Fruit fly (Drosophila melanogaster) whole organism, adult: ENCODE data around the gene LPCAT.

Experiments
- CG11617 ChIP-seq: fragments of 200-800 bp; sonication (Bioruptor generic); optimal IDR thresholded peaks from 2 replicates; lab custom pipeline; 2017; ENCODE audit warnings: mild to moderate bottlenecking, missing biosample characterization, missing genetic modification reagents, missing genetic modification characterization
- CG12768 ChIP-seq: fragments of 200-800 bp; sonication (Bioruptor generic); optimal IDR thresholded peaks from 2 replicates; lab custom pipeline; 2017; ENCODE audit warnings: missing biosample characterization, missing genetic modification characterization, mild to moderate bottlenecking, moderate library complexity, missing genetic modification reagents
- CG14711 ChIP-seq: fragments of 200-800 bp; sonication (Bioruptor generic); optimal IDR thresholded peaks from 2 replicates; lab custom pipeline; 2018; ENCODE audit warnings: missing biosample characterization, mild to moderate bottlenecking, missing genetic modification characterization, moderate library complexity
- CG1620 ChIP-seq: fragments of 200-800 bp; sonication (Bioruptor generic); optimal IDR thresholded peaks from 2 replicates; lab custom pipeline; 2016; ENCODE audit warnings: missing biosample characterization, missing genetic modification characterization
- CG33017 ChIP-seq: fragments of 200-800 bp; sonication (Bioruptor generic); optimal IDR thresholded peaks from 2 replicates; lab custom pipeline; 2018; ENCODE audit warnings: missing biosample characterization, mild to moderate bottlenecking, missing genetic modification characterization, moderate library complexity
- CG5204 ChIP-seq: fragments of 200-800 bp; sonication (Bioruptor generic); optimal IDR thresholded peaks from 2 replicates; lab custom pipeline; 2016; ENCODE audit warnings: missing biosample characterization, missing genetic modification characterization
- CG7045 ChIP-seq: fragments of 200-800 bp; sonication (Bioruptor generic); optimal IDR thresholded peaks from 2 replicates; lab custom pipeline; 2017; ENCODE audit warnings: missing biosample characterization, mild to moderate bottlenecking, missing genetic modification characterization
- CG7101 ChIP-seq: fragments of 200-800 bp; sonication (Bioruptor generic); optimal IDR thresholded peaks from 2 replicates; lab custom pipeline; 2018; ENCODE audit warnings: missing biosample characterization, mild to moderate bottlenecking, missing genetic modification characterization, moderate library complexity
- Clk ChIP-seq: fragments of 200-800 bp; sonication (Bioruptor generic); optimal IDR thresholded peaks from 2 replicates; lab custom pipeline; 2017; ENCODE audit warnings: missing biosample characterization, missing genetic modification characterization
- Crg-1 ChIP-seq: fragments of 200-800 bp; sonication (Bioruptor generic); optimal IDR thresholded peaks from 2 replicates; lab custom pipeline; 2016; ENCODE audit warnings: missing biosample characterization, missing genetic modification characterization
- Hr96 ChIP-seq: fragments of 200-800 bp; sonication (Bioruptor generic); optimal IDR thresholded peaks from 2 replicates; lab custom pipeline; 2016; ENCODE audit warnings: missing biosample characterization, missing genetic modification characterization
- Mnt ChIP-seq: fragments of 200-800 bp; sonication (Bioruptor generic); optimal IDR thresholded peaks from 2 replicates; lab custom pipeline; 2016; ENCODE audit warnings: missing biosample characterization, mild to moderate bottlenecking, missing genetic modification characterization
- bab1 ChIP-seq: fragments of 200-800 bp; sonication (Bioruptor generic); optimal IDR thresholded peaks from 3 replicates; lab custom pipeline; 2019; ENCODE audit warnings: missing biosample characterization, mild to moderate bottlenecking, missing genetic modification characterization, moderate library complexity
- cic ChIP-seq: fragments of 200-800 bp; sonication (Bioruptor generic); optimal IDR thresholded peaks from 2 replicates; lab custom pipeline; 2017; ENCODE audit warnings: missing biosample characterization, mild to moderate bottlenecking, missing genetic modification characterization, moderate library complexity
- cnc ChIP-seq, 2 experiments: fragments of >200 bp; optimal IDR thresholded peaks; 2 replicates each; lab custom pipeline; 2017
- kay ChIP-seq: fragments of 200-800 bp; sonication (Bioruptor generic); peaks from one replicate; lab custom pipeline; 2016; ENCODE audit warnings: missing biosample characterization, missing genetic modification characterization, borderline replicate concordance
- ovo ChIP-seq: fragments of 200-800 bp; sonication (Bioruptor generic); optimal IDR thresholded peaks from 2 replicates; lab custom pipeline; 2016; ENCODE audit warnings: missing biosample characterization, missing genetic modification characterization
- pad ChIP-seq: fragments of 200-800 bp; sonication (Bioruptor generic); optimal IDR thresholded peaks from 3 replicates; lab custom pipeline; 2017; ENCODE audit warnings: missing biosample characterization, missing genetic modification characterization, mild to moderate bottlenecking, moderate library complexity, missing genetic modification reagents
- tj ChIP-seq: fragments of 200-800 bp; sonication (Bioruptor generic); optimal IDR thresholded peaks from 3 replicates; lab custom pipeline; 2017; ENCODE audit warnings: missing biosample characterization, mild to moderate bottlenecking, missing genetic modification characterization, moderate library complexity
- toe ChIP-seq: fragments of 200-800 bp; sonication (Bioruptor generic); optimal IDR thresholded peaks from 2 replicates; lab custom pipeline; 2016; ENCODE audit warnings: missing biosample characterization, missing genetic modification characterization

Gene LPCAT

dm6 chrX:9577338-9577644 lies 2.5 kb downstream of the LPCAT start:
- TF ChIP-seq CG14711 (tag; lab: Kevin White, UChicago) (no peak), cnc (optimal IDR thresholded peaks at IDR 0.05; lab: Kevin White, UChicago) (no peak), CG33017 (no peak), ovo (GFP tag; lab: Kevin White, UChicago) (no peak), CG1620 (GFP tag; lab: Kevin White, UChicago) (no peak), pad (GFP tag; lab: Kevin White, UChicago) (no peak), CG5204 (GFP tag; lab: Kevin White, UChicago) (no peak), Clk (GFP tag; lab: Kevin White, UChicago) (no peak), kay (GFP tag; lab: Kevin White, UChicago) (no peak), Crg-1 (GFP tag; lab: Kevin White, UChicago) (no peak), cic (GFP tag; lab: Kevin White, UChicago) (peak; percentile 55), tj (peak; percentile 13), CG12768 (GFP tag; lab: Kevin White, UChicago) (peak; percentile 18), CG7101 (no peak), toe (no peak), CG7045 (GFP tag; lab: Kevin White, UChicago) (no peak), Mnt (GFP tag; lab: Kevin White, UChicago) (no peak), CG11617 (no peak), bab1 (no peak), Hr96 (no peak)

- TF ChIP-seq pad (GFP tag; lab: Kevin White, UChicago) (peak; percentile 25), tj (no peak), CG14711 (tag; lab: Kevin White, UChicago) (no peak), cic (GFP tag; lab: Kevin White, UChicago) (peak; percentile 20), CG7101 (peak; percentile 36), Mnt (GFP tag; lab: Kevin White, UChicago) (peak; percentile 27), kay (GFP tag; lab: Kevin White, UChicago) (peak; percentile 19), Crg-1 (GFP tag; lab: Kevin White, UChicago) (peak; percentile 65), CG33017 (no peak), CG7045 (GFP tag; lab: Kevin White, UChicago) (no peak), bab1 (no peak), CG12768 (GFP tag; lab: Kevin White, UChicago) (peak; percentile 16), toe (no peak)
Observed at dm6 chrX:9576504-9577337, 3.1 kb downstream of the LPCAT start.

- TF ChIP-seq ovo (GFP tag; lab: Kevin White, UChicago) (no peak), bab1 (no peak), CG14711 (tag; lab: Kevin White, UChicago) (no peak), cic (GFP tag; lab: Kevin White, UChicago) (no peak), CG12768 (GFP tag; lab: Kevin White, UChicago) (no peak)
Observed at dm6 chrX:9576147-9576503, 3.7 kb downstream of the LPCAT start, which contains the start of gene CG42395. Gene CG42395, minus strand, starts transcription at chrX:9576247.

- TF ChIP-seq CG5204 (GFP tag; lab: Kevin White, UChicago) (no peak), CG7045 (GFP tag; lab: Kevin White, UChicago) (no peak), toe (no peak), Mnt (GFP tag; lab: Kevin White, UChicago) (no peak), cic (GFP tag; lab: Kevin White, UChicago) (no peak)
Observed at dm6 chrX:9571208-9571607, 8.6 kb downstream of the LPCAT start, which contains the start of gene Cubn. Gene Cubn, minus strand, starts transcription at chrX:9571308.

dm6 chrX:9556397-9556796 lies 23.4 kb downstream of the LPCAT start, which contains the start of gene CG15317:
Gene CG15317, minus strand, starts transcription at chrX:9556544.
- no peak for TF ChIP-seq cic (GFP tag; lab: Kevin White, UChicago)
- no peak for TF ChIP-seq CG7045 (GFP tag; lab: Kevin White, UChicago)
- TF ChIP-seq Mnt (GFP tag; lab: Kevin White, UChicago) = peak; percentile 90
- peak; percentile 16 for TF ChIP-seq CG1620 (GFP tag; lab: Kevin White, UChicago)

dm6 chrX:9554346-9554808 lies 25.4 kb downstream of the LPCAT start, which contains the start of gene RpS28b:
Gene RpS28b, plus strand, starts transcription at chrX:9554623.
- no peak for TF ChIP-seq kay (GFP tag; lab: Kevin White, UChicago)
- TF ChIP-seq Crg-1 (GFP tag; lab: Kevin White, UChicago) = peak; percentile 92
- peak; percentile 47 for TF ChIP-seq CG5204 (GFP tag; lab: Kevin White, UChicago)
- TF ChIP-seq bab1 = peak; percentile 92
- TF ChIP-seq cnc (optimal IDR thresholded peaks at IDR 0.05; lab: Kevin White, UChicago) = no peak
- TF ChIP-seq CG1620 (GFP tag; lab: Kevin White, UChicago) = peak; percentile 98
- TF ChIP-seq Mnt (GFP tag; lab: Kevin White, UChicago) = peak; percentile 95
- TF ChIP-seq CG7101 = peak; percentile 94
- TF ChIP-seq CG14711 (tag; lab: Kevin White, UChicago) = peak; percentile 62
- TF ChIP-seq tj = peak; percentile 84
- TF ChIP-seq Clk (GFP tag; lab: Kevin White, UChicago) = peak; percentile 3
- peak; percentile 74 for TF ChIP-seq CG12768 (GFP tag; lab: Kevin White, UChicago)
- TF ChIP-seq CG11617 = peak; percentile 94
- TF ChIP-seq pad (GFP tag; lab: Kevin White, UChicago) = peak; percentile 88
- peak; percentile 41 for TF ChIP-seq toe
- TF ChIP-seq Hr96 = peak; percentile 98
- peak; percentile 58 for TF ChIP-seq CG33017
- TF ChIP-seq cic (GFP tag; lab: Kevin White, UChicago) = peak; percentile 44
- peak; percentile 98 for TF ChIP-seq ovo (GFP tag; lab: Kevin White, UChicago)
- peak; percentile 63 for TF ChIP-seq CG7045 (GFP tag; lab: Kevin White, UChicago)
